Fruit fly (Drosophila melanogaster) whole organism: Measurements from ENCODE around the gene Msh6.

ENCODE experiments used
- CG8478 ChIP-seq: fragments of >200 bp; optimal IDR thresholded peaks from 2 replicates; lab custom pipeline; 2018; ENCODE audit warnings: inconsistent platforms
- Dll ChIP-seq: fragments of >200 bp; optimal IDR thresholded peaks from 2 replicates; lab custom pipeline; 2017
- pan ChIP-seq: fragments of >200 bp; optimal IDR thresholded peaks from 2 replicates; lab custom pipeline; 2017
- psq ChIP-seq: fragments of >200 bp; optimal IDR thresholded peaks from 2 replicates; lab custom pipeline; 2017
- usp ChIP-seq: fragments of >200 bp; optimal IDR thresholded peaks from 2 replicates; lab custom pipeline; 2017; ENCODE audit warnings: missing biosample characterization, missing genetic modification characterization, mixed read lengths

dm6 chr3L:15150028-15150427 is 8.3 kb downstream of the Msh6 start:
- no peak for TF ChIP-seq pan (lab: Kevin White, UChicago)
- no peak for TF ChIP-seq psq (lab: Kevin White, UChicago)
- no peak for TF ChIP-seq CG8478 (lab: Kevin White, UChicago)
- no peak for TF ChIP-seq usp (GFP tag; lab: Kevin White, UChicago)
- TF ChIP-seq Dll (lab: Kevin White, UChicago) = no peak
